Worm (Caenorhabditis elegans): ENCODE results near the gene H34I24.2.
A peak's percentile ranks its signal among the peaks of the same experiment; 100 is the strongest.

Gene H34I24.2

DNA sequence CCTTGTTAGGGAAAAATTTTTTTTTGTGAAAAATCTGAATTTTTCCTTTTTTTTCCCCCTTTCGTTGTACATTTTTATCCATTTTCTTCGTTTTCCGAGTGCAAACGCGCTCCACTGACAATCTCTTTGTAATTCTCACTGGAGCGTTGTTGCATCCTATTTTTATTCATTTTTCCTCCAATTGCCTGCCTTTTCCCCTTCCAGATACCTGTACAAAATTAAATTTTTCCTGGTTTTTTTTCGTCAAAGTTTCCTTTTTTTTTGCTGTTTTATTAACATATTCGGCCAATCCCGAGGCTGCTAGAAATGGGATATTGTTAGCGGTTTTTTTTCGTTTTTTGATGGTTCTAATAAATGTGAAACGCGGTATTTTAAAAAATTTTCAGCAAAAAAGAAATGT is 30.4 kb upstream of the H34I24.2 start (continued):
- TF ChIP-seq D2030.7 (GFP tag; IDR thresholded peaks at IDR 0.05): peak; percentile 42; the same call in 1 of the 2 replicates
- TF ChIP-seq attf-6 (GFP tag; IDR thresholded peaks at IDR 0.05): 0 out of 2 replicates have a peak, but pooled peaks have one; percentile 13
- TF ChIP-seq atf-7 (tag; optimal IDR thresholded peaks at IDR 0.05): peak; percentile 57
- no peak for TF ChIP-seq zim-3 (tag; optimal IDR thresholded peaks at IDR 0.05)
- TF ChIP-seq mes-4 (tag; optimal IDR thresholded peaks at IDR 0.05): peak; percentile 48
- TF ChIP-seq mel-28 (tag; optimal IDR thresholded peaks at IDR 0.05; ENCODE audit: borderline replicate concordance): no peak
- TF ChIP-seq ztf-25 (GFP tag; IDR thresholded peaks at IDR 0.05): no peak; the same call in 1 of the 2 replicates
- no peak for TF ChIP-seq madf-10 (tag; optimal IDR thresholded peaks at IDR 0.05)
- TF ChIP-seq Y56A3A.18 (GFP tag; IDR thresholded peaks at IDR 0.05): peak; percentile 56; the same call in 1 of the 2 replicates
- TF ChIP-seq zfh-2 (GFP tag; conservative IDR thresholded peaks at IDR 0.05): no peak
- TF ChIP-seq lin-35 (GFP tag; optimal IDR thresholded peaks at IDR 0.05): peak in 1 of 3 experiments; percentile 27
- TF ChIP-seq snpc-4 (GFP tag; optimal IDR thresholded peaks at IDR 0.05): no peak
- TF ChIP-seq snpc-4 (tag; optimal IDR thresholded peaks at IDR 0.05): peak in 2 of 4 experiments; percentile 27 to 37
- peak in 1 of 2 experiments; percentile 15 for TF ChIP-seq rec-8 (tag; optimal IDR thresholded peaks at IDR 0.05)
- TF ChIP-seq him-1 (tag; optimal IDR thresholded peaks at IDR 0.05): peak; percentile 84
- no peak for TF ChIP-seq aptf-3 (GFP tag; IDR thresholded peaks at IDR 0.05)
- TF ChIP-seq sea-2 (GFP tag; IDR thresholded peaks at IDR 0.05): no peak
- TF ChIP-seq tbp1 (GFP tag; optimal IDR thresholded peaks at IDR 0.05): no peak
- 0 out of 2 replicates have a peak, but pooled peaks have one; percentile 34 for TF ChIP-seq hsf-1 (GFP tag; IDR thresholded peaks at IDR 0.05)
- peak; percentile 94 for TF ChIP-seq hrde-1 (tag; optimal IDR thresholded peaks at IDR 0.05; ENCODE audit: borderline replicate concordance)
- TF ChIP-seq let-607 (tag; optimal IDR thresholded peaks at IDR 0.05): no peak
- TF ChIP-seq madf-6 (GFP tag; IDR thresholded peaks at IDR 0.05): peak; percentile 38
- no peak for TF ChIP-seq F37B4.10 (GFP tag; IDR thresholded peaks at IDR 0.05)
- TF ChIP-seq K11D2.4 (GFP tag; IDR thresholded peaks at IDR 0.05): no peak
- peak; percentile 21 for TF ChIP-seq lin-54 (GFP tag; optimal IDR thresholded peaks at IDR 0.05)
- TF ChIP-seq F33H1.4 (GFP tag; IDR thresholded peaks at IDR 0.05): no peak
- peak; percentile 39 for TF ChIP-seq unc-130 (GFP tag; optimal IDR thresholded peaks at IDR 0.05)
- TF ChIP-seq chd-7 (tag; optimal IDR thresholded peaks at IDR 0.05): peak; percentile 82
- peak; percentile 67; the same call in 1 of the 2 replicates for TF ChIP-seq B0336.3 (GFP tag; IDR thresholded peaks at IDR 0.05)
- no peak for TF ChIP-seq bed-2 (GFP tag; IDR thresholded peaks at IDR 0.05)
- peak; percentile 45 for TF ChIP-seq F57C9.4 (tag; optimal IDR thresholded peaks at IDR 0.05)
- no peak for TF ChIP-seq cebp-2 (GFP tag; IDR thresholded peaks at IDR 0.05)
- no peak for TF ChIP-seq snpc-1.3 (tag; optimal IDR thresholded peaks at IDR 0.05; ENCODE audit: insufficient read depth)
- TF ChIP-seq madf-8 (GFP tag; conservative IDR thresholded peaks at IDR 0.05): no peak
- TF ChIP-seq lin-40 (tag; optimal IDR thresholded peaks at IDR 0.05): peak; percentile 19
- no peak for TF ChIP-seq hlh-26 (GFP tag; conservative IDR thresholded peaks at IDR 0.05)
- TF ChIP-seq ets-4 (GFP tag; optimal IDR thresholded peaks at IDR 0.05): no peak
- peak; percentile 18 for TF ChIP-seq mxl-1 (tag; optimal IDR thresholded peaks at IDR 0.05)
- TF ChIP-seq T07F8.4 (tag; optimal IDR thresholded peaks at IDR 0.05): no peak
- no peak for TF ChIP-seq lin-26 (GFP tag; IDR thresholded peaks at IDR 0.05)
- no peak for TF ChIP-seq egl-18 (GFP tag; IDR thresholded peaks at IDR 0.05)
- TF ChIP-seq ceh-40 (GFP tag; IDR thresholded peaks at IDR 0.05): 0 out of 2 replicates have a peak, but pooled peaks have one; percentile 17
- TF ChIP-seq xnd-1 (tag; optimal IDR thresholded peaks at IDR 0.05): peak; percentile 7
- TF ChIP-seq F49E8.2 (tag; optimal IDR thresholded peaks at IDR 0.05; ENCODE audit: insufficient read depth): peak; percentile 69
- TF ChIP-seq sdz-38 (tag; optimal IDR thresholded peaks at IDR 0.05): no peak
- no peak for TF ChIP-seq ceh-100 (GFP tag; IDR thresholded peaks at IDR 0.05)
- no peak for TF ChIP-seq ccch-3 (GFP tag; optimal IDR thresholded peaks at IDR 0.05)
- TF ChIP-seq dpl-1 (GFP tag; optimal IDR thresholded peaks at IDR 0.05): no peak
